Worm (Caenorhabditis elegans) whole organism, L2 larva: ENCODE results near the gene C50F7.6.

Source experiments
- F13H6.1 ChIP-seq: sonication (generic microtip); optimal IDR thresholded peaks from 2 replicates; lab custom pipeline; 2016; ENCODE audit warnings: missing genetic modification characterization, missing compliant biosample characterization
- R02D3.7 ChIP-seq: fragments of 150-350 bp; optimal IDR thresholded peaks from 2 replicates; lab custom pipeline; 2014; ENCODE audit warnings: missing biosample characterization, missing genetic modification characterization
- Y55F3AM.14 ChIP-seq: fragments of 200-800 bp; sonication (Bioruptor generic); optimal IDR thresholded peaks from 2 replicates; lab custom pipeline; 2018; ENCODE audit warnings: mild to moderate bottlenecking, missing genetic modification characterization, missing compliant biosample characterization
- ZK546.5 ChIP-seq: sonication (generic microtip); optimal IDR thresholded peaks from 2 replicates; lab custom pipeline; 2017; ENCODE audit warnings: missing biosample characterization, missing genetic modification characterization
- aly-2 ChIP-seq: fragments of 150-350 bp; optimal IDR thresholded peaks from 2 replicates; lab custom pipeline; 2014; ENCODE audit warnings: missing biosample characterization, missing genetic modification characterization
- ama-1 ChIP-seq: fragments of 150-350 bp; optimal IDR thresholded peaks from 2 replicates; lab custom pipeline; 2018; ENCODE audit warnings: inconsistent platforms
- blmp-1 ChIP-seq: sonication (generic microtip); optimal IDR thresholded peaks from 2 replicates; lab custom pipeline; 2017; ENCODE audit warnings: missing genetic modification characterization, mild to moderate bottlenecking, missing compliant biosample characterization, antibody characterized with exemption, moderate library complexity; ENCODE audit not compliant: insufficient read depth
- ceh-16 ChIP-seq: fragments of 150-350 bp; optimal IDR thresholded peaks from 2 replicates; lab custom pipeline; 2014; ENCODE audit warnings: missing biosample characterization, missing genetic modification characterization
- ceh-82 ChIP-seq: fragments of 150-350 bp; optimal IDR thresholded peaks from 2 replicates; lab custom pipeline; 2014; ENCODE audit warnings: missing biosample characterization, missing genetic modification characterization
- dmd-4 ChIP-seq: sonication (generic microtip); optimal IDR thresholded peaks from 2 replicates; lab custom pipeline; 2017; ENCODE audit warnings: missing biosample characterization, missing genetic modification characterization
- elt-1 ChIP-seq: fragments of 150-350 bp; optimal IDR thresholded peaks from 2 replicates; lab custom pipeline; 2014; ENCODE audit warnings: missing biosample characterization, missing genetic modification characterization
- elt-3 ChIP-seq: sonication (generic microtip); optimal IDR thresholded peaks from 2 replicates; lab custom pipeline; 2017; ENCODE audit warnings: missing biosample characterization, missing genetic modification characterization
- fos-1 ChIP-seq: fragments of 150-350 bp; optimal IDR thresholded peaks from 2 replicates; lab custom pipeline; 2014; ENCODE audit warnings: missing biosample characterization, missing genetic modification characterization
- gmeb-1 ChIP-seq: fragments of 150-350 bp; optimal IDR thresholded peaks from 2 replicates; lab custom pipeline; 2014; ENCODE audit warnings: missing biosample characterization, missing genetic modification characterization
- lin-11 ChIP-seq: fragments of 150-350 bp; sonication (generic microtip); optimal IDR thresholded peaks from 2 replicates; lab custom pipeline; 2014; ENCODE audit warnings: missing biosample characterization, missing genetic modification characterization, inconsistent platforms, mixed read lengths
- lin-13 ChIP-seq: fragments of 150-350 bp; optimal IDR thresholded peaks from 2 replicates; lab custom pipeline; 2014; ENCODE audit warnings: missing biosample characterization, missing genetic modification reagents, missing genetic modification characterization
- lin-39 ChIP-seq: fragments of 150-350 bp; optimal IDR thresholded peaks from 2 replicates; lab custom pipeline; 2014; ENCODE audit warnings: missing biosample characterization, missing genetic modification reagents, missing genetic modification characterization
- lsy-2 ChIP-seq, 2 experiments: fragments of 150-350 bp in 1 of 2; sonication (generic microtip) in 1 of 2; optimal IDR thresholded peaks; 2 replicates each; lab custom pipeline; 2014 to 2017; ENCODE audit warnings: missing biosample characterization in 2 of 2, missing genetic modification characterization in 2 of 2
- mab-5 ChIP-seq: fragments of 150-350 bp; optimal IDR thresholded peaks from 2 replicates; lab custom pipeline; 2014; ENCODE audit warnings: missing biosample characterization, missing genetic modification characterization
- nhr-11 ChIP-seq: fragments of 150-350 bp; optimal IDR thresholded peaks from 2 replicates; lab custom pipeline; 2014; ENCODE audit warnings: missing biosample characterization, missing genetic modification characterization
- nhr-129 ChIP-seq: fragments of 150-350 bp; optimal IDR thresholded peaks from 2 replicates; lab custom pipeline; 2014; ENCODE audit warnings: missing biosample characterization, missing genetic modification characterization
- nhr-21 ChIP-seq: fragments of 150-350 bp; optimal IDR thresholded peaks from 2 replicates; lab custom pipeline; 2014; ENCODE audit warnings: missing biosample characterization, missing genetic modification characterization
- nhr-237 ChIP-seq: fragments of 150-350 bp; optimal IDR thresholded peaks from 2 replicates; lab custom pipeline; 2014; ENCODE audit warnings: missing biosample characterization, missing genetic modification characterization
- nhr-25 ChIP-seq: fragments of 150-350 bp; sonication (generic microtip); optimal IDR thresholded peaks from 3 replicates; lab custom pipeline; 2014; ENCODE audit warnings: missing biosample characterization, missing genetic modification characterization
- nhr-6 ChIP-seq: fragments of 150-350 bp; optimal IDR thresholded peaks from 2 replicates; lab custom pipeline; 2014; ENCODE audit warnings: missing biosample characterization, missing genetic modification characterization
- nhr-77 ChIP-seq: fragments of 150-350 bp; optimal IDR thresholded peaks from 2 replicates; lab custom pipeline; 2014; ENCODE audit warnings: missing biosample characterization, missing genetic modification characterization
- sma-3 ChIP-seq: sonication (generic microtip); optimal IDR thresholded peaks from 2 replicates; lab custom pipeline; 2016; ENCODE audit warnings: missing genetic modification reagents, missing genetic modification characterization, missing compliant biosample characterization
- unc-55 ChIP-seq: fragments of 150-350 bp; sonication (generic microtip); optimal IDR thresholded peaks from 3 replicates; lab custom pipeline; 2014; ENCODE audit warnings: missing biosample characterization, missing genetic modification reagents, missing genetic modification characterization
- unc-62 ChIP-seq: fragments of 150-350 bp; optimal IDR thresholded peaks from 2 replicates; lab custom pipeline; 2014; ENCODE audit warnings: missing biosample characterization, missing genetic modification reagents, missing genetic modification characterization
- zag-1 ChIP-seq: fragments of 150-350 bp; optimal IDR thresholded peaks from 2 replicates; lab custom pipeline; 2014; ENCODE audit warnings: missing biosample characterization, missing genetic modification characterization
- ztf-4 ChIP-seq: fragments of 150-350 bp; optimal IDR thresholded peaks from 2 replicates; lab custom pipeline; 2014; ENCODE audit warnings: missing biosample characterization, missing genetic modification characterization

Gene C50F7.6

ce11 chrIV:7728402-7728963, 5.5 kb upstream of the C50F7.6 start, which contains the start of gene sucg-1:
Gene sucg-1, plus strand, starts transcription at chrIV:7728913.
- TF ChIP-seq nhr-11 (no peak), unc-62 (GFP tag; lab: Kevin White, UChicago) (no peak), ceh-82 (no peak), nhr-77 (tag; lab: Kevin White, UChicago) (no peak), nhr-6 (tag; lab: Kevin White, UChicago) (no peak), ztf-4 (tag; lab: Kevin White, UChicago) (no peak), ZK546.5 (tag; lab: Kevin White, UChicago) (no peak), unc-55 (GFP tag; lab: Kevin White, UChicago) (peak; percentile 50), nhr-25 (no peak)

- TF ChIP-seq nhr-21 (tag; lab: Kevin White, UChicago) (no peak), ztf-4 (tag; lab: Kevin White, UChicago) (no peak), elt-1 (tag; lab: Kevin White, UChicago) (no peak), sma-3 (GFP tag; lab: Kevin White, UChicago) (no peak), zag-1 (tag; lab: Kevin White, UChicago) (no peak)
Measured at ce11 chrIV:7727258-7727657, 4.3 kb upstream of the C50F7.6 start.

ce11 chrIV:7726325-7726724, 3.3 kb upstream of the C50F7.6 start, which contains the start of gene C50F7.5:
Gene C50F7.5, plus strand, starts transcription at chrIV:7726719.
- no peak for TF ChIP-seq aly-2
- peak; percentile 71 for TF ChIP-seq fos-1 (tag; lab: Kevin White, UChicago)

ce11 chrIV:7724912-7725311, 1.9 kb upstream of the C50F7.6 start:
- TF ChIP-seq ceh-82 (no peak), ama-1 (no peak), lin-13 (GFP tag; lab: Kevin White, UChicago) (no peak), dmd-4 (tag; lab: Kevin White, UChicago) (no peak), unc-55 (GFP tag; lab: Kevin White, UChicago) (peak; percentile 32), nhr-237 (tag; lab: Kevin White, UChicago) (no peak), lsy-2 (tag; optimal IDR thresholded peaks at IDR 0.05; lab: Kevin White, UChicago) (no peak), mab-5 (tag; lab: Kevin White, UChicago) (peak; percentile 64), elt-3 (tag; lab: Kevin White, UChicago) (no peak)
- TF ChIP-seq, all 48 proteins: peak for 2

ce11 chrIV:7723555-7723954, 556 bp upstream of the C50F7.6 start:
- TF ChIP-seq F13H6.1 (tag; lab: Kevin White, UChicago) (peak; percentile 24), zag-1 (tag; lab: Kevin White, UChicago) (no peak), dmd-4 (tag; lab: Kevin White, UChicago) (no peak), lsy-2 (tag; optimal IDR thresholded peaks at IDR 0.05; lab: Kevin White, UChicago) (peak in 1 of 2 experiments; percentile 20), mab-5 (tag; lab: Kevin White, UChicago) (peak; percentile 48)

ce11 chrIV:7717916-7718315, 5.1 kb downstream of the C50F7.6 start, which contains the start of gene F33D4.6:
Gene F33D4.6, minus strand, starts transcription at chrIV:7718016.
- TF ChIP-seq lin-39 (no peak), R02D3.7 (tag; lab: Kevin White, UChicago) (no peak), Y55F3AM.14 (GFP tag; lab: Kevin White, UChicago) (no peak), nhr-129 (no peak), nhr-237 (tag; lab: Kevin White, UChicago) (no peak), lsy-2 (tag; optimal IDR thresholded peaks at IDR 0.05; lab: Kevin White, UChicago) (no peak), blmp-1 (tag; lab: Kevin White, UChicago) (no peak), dmd-4 (tag; lab: Kevin White, UChicago) (no peak), gmeb-1 (tag; lab: Kevin White, UChicago) (no peak), ztf-4 (tag; lab: Kevin White, UChicago) (no peak), nhr-6 (tag; lab: Kevin White, UChicago) (no peak), F13H6.1 (tag; lab: Kevin White, UChicago) (no peak), elt-3 (tag; lab: Kevin White, UChicago) (no peak), ceh-16 (no peak), lin-11 (tag; lab: Kevin White, UChicago) (no peak)
